Worm (Caenorhabditis elegans): ENCODE measurements around the gene C50F4.1.

DNA sequence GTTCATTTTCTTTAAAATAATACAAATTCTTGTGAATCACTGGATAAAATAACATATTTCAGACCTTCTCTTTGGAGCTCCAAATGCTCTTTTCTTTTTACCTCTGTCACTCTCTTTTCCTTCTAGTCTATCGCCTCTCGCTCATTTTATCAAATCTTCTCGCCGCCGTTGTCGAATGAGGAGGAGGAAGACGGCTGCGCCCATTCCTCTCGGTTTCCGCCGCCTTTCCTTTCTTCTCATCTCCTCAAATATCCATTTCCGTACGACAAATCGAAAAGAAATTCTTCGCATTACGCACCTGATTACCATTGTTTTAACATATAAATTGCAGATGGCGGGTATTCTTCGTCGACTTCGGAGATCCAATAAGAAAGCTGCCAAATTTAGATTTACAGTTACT is 23.7 kb downstream of the C50F4.1 start, which contains the start of gene ehbp-1:
- TF ChIP-seq lin-39 (tag; optimal IDR thresholded peaks at IDR 0.05): no peak
- no peak for TF ChIP-seq ceh-9 (tag; optimal IDR thresholded peaks at IDR 0.05)
- TF ChIP-seq snpc-4 (tag; optimal IDR thresholded peaks at IDR 0.05): no peak
- TF ChIP-seq ama-1 (optimal IDR thresholded peaks at IDR 0.05): no peak
- TF ChIP-seq nhr-43 (tag; optimal IDR thresholded peaks at IDR 0.05; ENCODE audit: poor library complexity, severe bottlenecking): no peak
- no peak for TF ChIP-seq pha-4 (tag; optimal IDR thresholded peaks at IDR 0.05)
- TF ChIP-seq ceh-28 (tag; optimal IDR thresholded peaks at IDR 0.05): no peak
- TF ChIP-seq ZK546.5 (tag; optimal IDR thresholded peaks at IDR 0.05): no peak
- no peak for TF ChIP-seq nhr-25 (tag; optimal IDR thresholded peaks at IDR 0.05)
- TF ChIP-seq nhr-237 (tag; optimal IDR thresholded peaks at IDR 0.05): no peak
- no peak for TF ChIP-seq ceh-82 (tag; optimal IDR thresholded peaks at IDR 0.05)
- no peak for TF ChIP-seq mdl-1 (tag; optimal IDR thresholded peaks at IDR 0.05)
- TF ChIP-seq nhr-11 (tag; optimal IDR thresholded peaks at IDR 0.05): no peak
